Fruit fly (Drosophila melanogaster) whole organism, embryonic: ENCODE results near the gene qless.

Experiments used
- Antp ChIP-seq: fragments of 200-800 bp; sonication (Bioruptor generic); optimal IDR thresholded peaks from 3 replicates; lab custom pipeline; 2016; ENCODE audit warnings: missing biosample characterization, missing genetic modification characterization
- B-H1 ChIP-seq: fragments of 200-800 bp; sonication (Bioruptor generic); IDR thresholded peaks from 3 replicates; pipeline ENCODE4 v1.3.6; 2022; ENCODE audit warnings: missing biosample characterization, missing genetic modification characterization
- B-H2 ChIP-seq: fragments of 200-800 bp; sonication (Bioruptor generic); optimal IDR thresholded peaks from 2 replicates; lab custom pipeline; 2018; ENCODE audit warnings: missing biosample characterization, mild to moderate bottlenecking, missing genetic modification characterization
- CG12219 ChIP-seq: fragments of 200-800 bp; sonication (Bioruptor generic); optimal IDR thresholded peaks from 3 replicates; lab custom pipeline; 2018; ENCODE audit warnings: missing biosample characterization, mild to moderate bottlenecking, missing genetic modification characterization
- CG12299 ChIP-seq: fragments of 200-800 bp; sonication (Bioruptor generic); optimal IDR thresholded peaks from 2 replicates; lab custom pipeline; 2018; ENCODE audit warnings: missing biosample characterization, mild to moderate bottlenecking, missing genetic modification characterization
- CG14860 ChIP-seq: fragments of 200-800 bp; sonication (Bioruptor generic); IDR thresholded peaks from 3 replicates; pipeline ENCODE4 v1.3.6; 2022; ENCODE audit warnings: missing biosample characterization, missing genetic modification characterization; ENCODE audit not compliant: partially characterized antibody
- CG15479 ChIP-seq: fragments of 200-800 bp; sonication (Bioruptor generic); optimal IDR thresholded peaks from 3 replicates; lab custom pipeline; 2019; ENCODE audit warnings: missing biosample characterization, mild to moderate bottlenecking, missing genetic modification characterization, moderate library complexity
- CG15514 ChIP-seq: fragments of 200-800 bp; sonication (Bioruptor generic); optimal IDR thresholded peaks from 3 replicates; lab custom pipeline; 2017; ENCODE audit warnings: missing biosample characterization, missing genetic modification characterization, mild to moderate bottlenecking, moderate library complexity, missing genetic modification reagents
- CG17612 ChIP-seq: fragments of 200-800 bp; sonication (Bioruptor generic); IDR thresholded peaks from 2 replicates; pipeline ENCODE4 v1.3.6; 2022; ENCODE audit warnings: missing biosample characterization, missing genetic modification characterization
- CG17829 ChIP-seq: fragments of 200-800 bp; optimal IDR thresholded peaks from 2 replicates; lab custom pipeline; 2019; ENCODE audit warnings: missing biosample characterization, mild to moderate bottlenecking, missing genetic modification characterization, moderate library complexity
- CG2678 ChIP-seq: fragments of 200-800 bp; sonication (Bioruptor generic); optimal IDR thresholded peaks from 3 replicates; lab custom pipeline; 2019; ENCODE audit warnings: missing biosample characterization, mild to moderate bottlenecking, missing genetic modification characterization, moderate library complexity
- CG32532 ChIP-seq: fragments of 200-800 bp; sonication (Bioruptor generic); IDR thresholded peaks from 2 replicates; pipeline ENCODE4 v1.3.6; 2022; ENCODE audit warnings: missing biosample characterization, missing genetic modification characterization
- CG34224 ChIP-seq: fragments of 200-800 bp; sonication (Bioruptor generic); IDR thresholded peaks from 3 replicates; pipeline ENCODE4 v1.3.6; 2022; ENCODE audit warnings: missing biosample characterization, missing genetic modification characterization; ENCODE audit not compliant: partially characterized antibody
- CG42726 ChIP-seq: fragments of 200-800 bp; sonication (Bioruptor generic); IDR thresholded peaks from 2 replicates; pipeline ENCODE4 v1.3.6; 2022; ENCODE audit warnings: missing biosample characterization, missing genetic modification characterization; ENCODE audit not compliant: partially characterized antibody
- CG5953 ChIP-seq: fragments of 200-800 bp; sonication (Bioruptor generic); IDR thresholded peaks from 2 replicates; pipeline ENCODE4 v1.3.6; 2022; ENCODE audit warnings: missing biosample characterization, missing genetic modification characterization
- CG7556 ChIP-seq: fragments of 200-800 bp; sonication (Bioruptor generic); optimal IDR thresholded peaks from 2 replicates; lab custom pipeline; 2017; ENCODE audit warnings: missing biosample characterization, mild to moderate bottlenecking, missing genetic modification characterization
- CG7963 ChIP-seq: fragments of 200-800 bp; sonication (Bioruptor generic); IDR thresholded peaks from 3 replicates; pipeline ENCODE4 v1.3.6; 2022; ENCODE audit warnings: missing biosample characterization, missing genetic modification characterization; ENCODE audit not compliant: partially characterized antibody
- CG8478 ChIP-seq: fragments of >200 bp; optimal IDR thresholded peaks from 2 replicates; lab custom pipeline; 2018
- CHES-1-like ChIP-seq: fragments of 200-800 bp; sonication (Bioruptor generic); optimal IDR thresholded peaks from 2 replicates; lab custom pipeline; 2016; ENCODE audit warnings: missing biosample characterization, missing genetic modification characterization
- CkIIα-i1 ChIP-seq: fragments of 200-800 bp; sonication (Bioruptor generic); IDR thresholded peaks from 2 replicates; pipeline ENCODE4 v1.3.6; 2022; ENCODE audit warnings: missing biosample characterization, missing genetic modification characterization
- Dll ChIP-seq: fragments of 200-800 bp; sonication (Bioruptor generic); IDR thresholded peaks from 4 replicates; pipeline ENCODE4 v1.3.6; 2022; ENCODE audit warnings: missing biosample characterization, missing genetic modification characterization; ENCODE audit not compliant: partially characterized antibody
- Dp ChIP-seq: fragments of 200-800 bp; sonication (Bioruptor generic); optimal IDR thresholded peaks from 2 replicates; lab custom pipeline; 2018; ENCODE audit warnings: missing biosample characterization, mild to moderate bottlenecking, missing genetic modification characterization, moderate library complexity
- E2f1 ChIP-seq: fragments of 200-800 bp; sonication (Bioruptor generic); IDR thresholded peaks from 2 replicates; pipeline ENCODE4 v1.3.6; 2022; ENCODE audit warnings: missing biosample characterization, missing genetic modification characterization
- Ets97D ChIP-seq: fragments of 200-800 bp; sonication (Bioruptor generic); optimal IDR thresholded peaks from 3 replicates; lab custom pipeline; 2016; ENCODE audit warnings: missing biosample characterization, missing genetic modification characterization
- HLH54F ChIP-seq: fragments of 200-800 bp; sonication (Bioruptor generic); optimal IDR thresholded peaks from 3 replicates; lab custom pipeline; 2016; ENCODE audit warnings: missing biosample characterization, missing genetic modification characterization
- HmgD ChIP-seq: fragments of 200-800 bp; sonication (Bioruptor generic); optimal IDR thresholded peaks from 3 replicates; lab custom pipeline; 2016; ENCODE audit warnings: missing biosample characterization, missing genetic modification characterization
- Hmx ChIP-seq: fragments of 200-800 bp; sonication (Bioruptor generic); optimal IDR thresholded peaks from 2 replicates; lab custom pipeline; 2016; ENCODE audit warnings: missing biosample characterization, missing genetic modification characterization
- Nf-YC ChIP-seq: fragments of 200-800 bp; optimal IDR thresholded peaks from 3 replicates; lab custom pipeline; 2019; ENCODE audit warnings: missing biosample characterization, mild to moderate bottlenecking, missing genetic modification characterization, moderate library complexity
- Ravus ChIP-seq: fragments of 200-800 bp; sonication (Bioruptor generic); IDR thresholded peaks from 2 replicates; pipeline ENCODE4 v1.3.6; 2022; ENCODE audit warnings: missing biosample characterization, missing genetic modification characterization
- Rfx ChIP-seq: fragments of 200-800 bp; sonication (Bioruptor generic); IDR thresholded peaks from 2 replicates; pipeline ENCODE4 v1.3.6; 2022; ENCODE audit warnings: missing biosample characterization, missing genetic modification characterization
- Scr ChIP-seq: fragments of 200-800 bp; sonication (Bioruptor generic); IDR thresholded peaks from 2 replicates; pipeline ENCODE4 v1.3.6; 2022; ENCODE audit warnings: missing biosample characterization, missing genetic modification characterization; ENCODE audit not compliant: partially characterized antibody
- Sox100B ChIP-seq: fragments of 200-800 bp; sonication (Bioruptor generic); optimal IDR thresholded peaks from 3 replicates; lab custom pipeline; 2018; ENCODE audit warnings: missing biosample characterization, mild to moderate bottlenecking, missing genetic modification characterization
- Tbp ChIP-seq: fragments of >200 bp; optimal IDR thresholded peaks from 2 replicates; lab custom pipeline; 2018; ENCODE audit warnings: missing biosample characterization, missing genetic modification characterization
- bigmax ChIP-seq: fragments of 200-800 bp; sonication (Bioruptor generic); optimal IDR thresholded peaks from 2 replicates; lab custom pipeline; 2018; ENCODE audit warnings: missing biosample characterization, mild to moderate bottlenecking, missing genetic modification characterization
- cad ChIP-seq: fragments of >200 bp; optimal IDR thresholded peaks from 2 replicates; lab custom pipeline; 2017; ENCODE audit warnings: missing biosample characterization, missing genetic modification characterization
- ci ChIP-seq: fragments of 200-800 bp; sonication (Bioruptor generic); IDR thresholded peaks from 3 replicates; pipeline ENCODE4 v1.3.6; 2022; ENCODE audit warnings: missing biosample characterization, missing genetic modification characterization
- crol ChIP-seq: fragments of 200-800 bp; sonication (Bioruptor generic); IDR thresholded peaks from 2 replicates; pipeline ENCODE4 v1.3.6; 2022; ENCODE audit warnings: missing biosample characterization, missing genetic modification characterization
- dm ChIP-seq: fragments of 200-800 bp; sonication (Bioruptor generic); optimal IDR thresholded peaks from 3 replicates; lab custom pipeline; 2016; ENCODE audit warnings: missing biosample characterization, missing genetic modification characterization
- ftz-f1 ChIP-seq: fragments of 200-800 bp; sonication (Bioruptor generic); optimal IDR thresholded peaks from 2 replicates; lab custom pipeline; 2016; ENCODE audit warnings: missing biosample characterization, missing genetic modification characterization
- inv ChIP-seq: fragments of 200-800 bp; sonication (Bioruptor generic); IDR thresholded peaks from 2 replicates; pipeline ENCODE4 v1.3.6; 2022; ENCODE audit warnings: missing biosample characterization, missing genetic modification characterization; ENCODE audit not compliant: partially characterized antibody
- lbe ChIP-seq: fragments of 200-800 bp; sonication (Bioruptor generic); optimal IDR thresholded peaks from 2 replicates; lab custom pipeline; 2016; ENCODE audit warnings: missing biosample characterization, mild to moderate bottlenecking, missing genetic modification characterization
- pan ChIP-seq, 4 experiments: fragments of >200 bp in 3 of 4; fragments of 200-800 bp in 1 of 4; sonication (Bioruptor generic) in 1 of 4; optimal IDR thresholded peaks in 3 of 4; IDR thresholded peaks in 1 of 4; 2 replicates each; pipeline versions ENCODE4 v1.3.6 to Lab custom; 2017 to 2022; ENCODE audit warnings: missing biosample characterization in 2 of 4, missing genetic modification characterization in 2 of 4, mixed read lengths in 1 of 4
- pho ChIP-seq: fragments of 200-800 bp; sonication (Bioruptor generic); optimal IDR thresholded peaks from 2 replicates; lab custom pipeline; 2016; ENCODE audit warnings: missing biosample characterization, missing genetic modification characterization
- pzg ChIP-seq: fragments of 200-800 bp; sonication (Bioruptor generic); optimal IDR thresholded peaks from 3 replicates; lab custom pipeline; 2018; ENCODE audit warnings: missing biosample characterization, mild to moderate bottlenecking, missing genetic modification characterization, moderate library complexity
- sna ChIP-seq: fragments of 200-800 bp; sonication (Bioruptor generic); IDR thresholded peaks from 2 replicates; pipeline ENCODE4 v1.3.6; 2022; ENCODE audit warnings: missing biosample characterization, missing genetic modification characterization; ENCODE audit not compliant: partially characterized antibody
- sr ChIP-seq: fragments of 200-800 bp; sonication (Bioruptor generic); IDR thresholded peaks from 3 replicates; pipeline ENCODE4 v1.3.6; 2022; ENCODE audit warnings: missing biosample characterization, missing genetic modification characterization
- tna ChIP-seq: fragments of 200-800 bp; sonication (Bioruptor generic); IDR thresholded peaks from 2 replicates; pipeline ENCODE4 v1.3.6; 2022; ENCODE audit warnings: missing biosample characterization, missing genetic modification characterization; ENCODE audit not compliant: partially characterized antibody
- unc-4 ChIP-seq: fragments of 200-800 bp; sonication (Bioruptor generic); IDR thresholded peaks from 2 replicates; pipeline ENCODE4 v1.3.6; 2022; ENCODE audit warnings: missing biosample characterization, missing genetic modification characterization; ENCODE audit not compliant: partially characterized antibody
- zen2 ChIP-seq: fragments of 200-800 bp; sonication (Bioruptor generic); IDR thresholded peaks from 3 replicates; pipeline ENCODE4 v1.3.6; 2022; ENCODE audit warnings: missing biosample characterization, missing genetic modification characterization; ENCODE audit not compliant: partially characterized antibody
- zf30C ChIP-seq: fragments of 200-800 bp; sonication (Bioruptor generic); optimal IDR thresholded peaks from 3 replicates; lab custom pipeline; 2018; ENCODE audit warnings: missing biosample characterization, mild to moderate bottlenecking, missing genetic modification characterization

The qless gene

dm6 chr3R:31213227-31213626 lies 39.2 kb downstream of the qless start, which contains the start of the genes Zwilch and CG1542 (continued):
- TF ChIP-seq CG12219 (GFP tag; lab: Kevin White, UChicago) = no peak
- TF ChIP-seq CG34224 = peak; percentile 74
- no peak for TF ChIP-seq E2f1 (GFP tag; lab: Robert Waterston, UW)
- TF ChIP-seq cad (GFP tag; lab: Kevin White, UChicago) = peak; percentile 12
- TF ChIP-seq Nf-YC = no peak
- peak; percentile 66 for TF ChIP-seq CG14860 (GFP tag; lab: Robert Waterston, UW)
- no peak for TF ChIP-seq pan (optimal IDR thresholded peaks at IDR 0.05; lab: Kevin White, UChicago)
- no peak for TF ChIP-seq pan (GFP tag; optimal IDR thresholded peaks at IDR 0.05 in 1 of 2, IDR thresholded peaks at IDR 0.05 in 1 of 2)
- TF ChIP-seq CG8478 (lab: Kevin White, UChicago) = no peak
- peak; percentile 77; the same call in 2 of the 3 replicates for TF ChIP-seq zen2 (GFP tag; lab: Robert Waterston, UW)
- no peak for TF ChIP-seq Antp (GFP tag; lab: Kevin White, UChicago)
- no peak for TF ChIP-seq HLH54F (GFP tag; lab: Kevin White, UChicago)
- TF ChIP-seq CG15514 (GFP tag; lab: Kevin White, UChicago) = peak; percentile 72
- TF ChIP-seq pzg (GFP tag; lab: Kevin White, UChicago) = peak; percentile 96
- peak; percentile 9 for TF ChIP-seq CHES-1-like (GFP tag; lab: Kevin White, UChicago)
- peak; percentile 63 for TF ChIP-seq inv (GFP tag; lab: Robert Waterston, UW)
- TF ChIP-seq tna (GFP tag; lab: Robert Waterston, UW) = peak; percentile 65
- TF ChIP-seq Ets97D (GFP tag; lab: Kevin White, UChicago) = peak; percentile 76
- TF ChIP-seq CG5953 (GFP tag; lab: Robert Waterston, UW) = no peak
- TF ChIP-seq CG12299 = no peak
- no peak for TF ChIP-seq zf30C (GFP tag; lab: Kevin White, UChicago)
- peak; percentile 70 for TF ChIP-seq Scr (GFP tag; lab: Robert Waterston, UW)
- TF ChIP-seq CkIIα-i1 (GFP tag; lab: Robert Waterston, UW) = no peak
- TF ChIP-seq pho = no peak
- peak; percentile 74 for TF ChIP-seq sna (GFP tag; lab: Robert Waterston, UW)
- TF ChIP-seq ci = 0 out of 3 replicates have a peak, but pooled peaks have one; percentile 58
- TF ChIP-seq CG17612 = no peak
- TF ChIP-seq dm (GFP tag; lab: Kevin White, UChicago) = peak; percentile 96
- TF ChIP-seq Sox100B (GFP tag; lab: Kevin White, UChicago) = no peak
- TF ChIP-seq Dll (GFP tag; lab: Robert Waterston, UW) = peak; percentile 78
- TF ChIP-seq CG7963 (GFP tag; lab: Robert Waterston, UW) = peak; percentile 74
- TF ChIP-seq Rfx (GFP tag; lab: Robert Waterston, UW) = 0 out of 2 replicates have a peak, but pooled peaks have one; percentile 33
- no peak for TF ChIP-seq CG32532 (GFP tag; lab: Robert Waterston, UW)
- peak; percentile 46 for TF ChIP-seq bigmax
- no peak for TF ChIP-seq Tbp (GFP tag; lab: Kevin White, UChicago)
- no peak for TF ChIP-seq crol (GFP tag; lab: Robert Waterston, UW)
- TF ChIP-seq CG2678 (tag; lab: Kevin White, UChicago) = no peak
- TF ChIP-seq Hmx (GFP tag; lab: Kevin White, UChicago) = no peak
- TF ChIP-seq CG15479 (GFP tag; lab: Kevin White, UChicago) = no peak
- no peak for TF ChIP-seq B-H1 (GFP tag; lab: Robert Waterston, UW)
- no peak for TF ChIP-seq B-H2 (GFP tag; lab: Kevin White, UChicago)
- no peak for TF ChIP-seq CG7556
- 0 out of 2 replicates have a peak, but pooled peaks have one; percentile 32 for TF ChIP-seq CG42726 (GFP tag; lab: Robert Waterston, UW)
- TF ChIP-seq unc-4 (GFP tag; lab: Robert Waterston, UW) = peak; percentile 80
- TF ChIP-seq lbe (GFP tag; lab: Kevin White, UChicago) = no peak
- TF ChIP-seq sr (GFP tag; lab: Robert Waterston, UW) = no peak
- TF ChIP-seq HmgD (GFP tag; lab: Kevin White, UChicago) = peak; percentile 64
- peak; percentile 6 for TF ChIP-seq ftz-f1 (GFP tag; lab: Kevin White, UChicago)
- TF ChIP-seq CG17829 (tag; lab: Kevin White, UChicago) = peak; percentile 41
- peak; percentile 93 for TF ChIP-seq Dp
- no peak for TF ChIP-seq Ravus
